Fruit fly (Drosophila melanogaster) Kc167 (cell line): ENCODE data around the gene Rab18.

ENCODE experiments used
- h ChIP-seq: fragments of >200 bp; optimal IDR thresholded peaks from 3 replicates; lab custom pipeline; 2018; ENCODE audit warnings: missing external identifiers
- insv ChIP-seq: fragments of >200 bp; optimal IDR thresholded peaks from 3 replicates; lab custom pipeline; 2018; ENCODE audit warnings: missing external identifiers

dm6 chrX:5705899-5706312, 34.3 kb upstream of the Rab18 start:
- TF ChIP-seq h (lab: Kevin White, UChicago) (no peak), insv (lab: Kevin White, UChicago) (no peak)
